Worm (Caenorhabditis elegans) whole organism, young adult: ENCODE results near the gene F14E5.2.

Experiments
- B0035.1 ChIP-seq: sonication (generic microtip); optimal IDR thresholded peaks from 2 replicates; lab custom pipeline; 2016; ENCODE audit warnings: missing genetic modification characterization, mild to moderate bottlenecking, missing compliant biosample characterization, missing genotype, missing genetic modification reagents
- C17E4.6 ChIP-seq: fragments of 200-800 bp; sonication (Bioruptor generic); IDR thresholded peaks from 2 replicates; pipeline ENCODE4 v1.3.6; 2022; ENCODE audit warnings: missing genetic modification reagents, missing genetic modification characterization, missing compliant biosample characterization
- D2030.7 ChIP-seq: fragments of 200-800 bp; sonication (Bioruptor generic); IDR thresholded peaks from 2 replicates; pipeline ENCODE4 v1.3.6; 2022; ENCODE audit warnings: missing genetic modification reagents, missing genetic modification characterization, missing compliant biosample characterization
- F10E7.11 ChIP-seq: sonication (generic microtip); optimal IDR thresholded peaks from 2 replicates; lab custom pipeline; 2017; ENCODE audit warnings: mild to moderate bottlenecking, missing genetic modification characterization, moderate library complexity, missing compliant biosample characterization
- F33H1.4 ChIP-seq: fragments of 200-800 bp; sonication (Bioruptor generic); IDR thresholded peaks from 2 replicates; pipeline ENCODE4 v1.3.6; 2022; ENCODE audit warnings: missing genetic modification reagents, missing genetic modification characterization, missing compliant biosample characterization
- F39B2.1 ChIP-seq: fragments of 200-800 bp; sonication (Bioruptor generic); IDR thresholded peaks from 2 replicates; pipeline ENCODE4 v1.3.6; 2022; ENCODE audit warnings: missing genetic modification reagents, missing genetic modification characterization, missing compliant biosample characterization
- F49E8.2 ChIP-seq: sonication (generic microtip); optimal IDR thresholded peaks from 3 replicates; lab custom pipeline; 2017; ENCODE audit warnings: missing genetic modification characterization, mild to moderate bottlenecking, missing compliant biosample characterization, antibody characterized with exemption, moderate library complexity; ENCODE audit not compliant: insufficient read depth
- Y53G8AR.9 ChIP-seq: fragments of 200-800 bp; sonication (Bioruptor generic); conservative IDR thresholded peaks from 2 replicates; pipeline ENCODE4 v1.3.6; 2022; ENCODE audit warnings: missing genetic modification reagents, missing genetic modification characterization, missing compliant biosample characterization
- Y67H2A.10 ChIP-seq: fragments of 200-800 bp; sonication (Bioruptor generic); conservative IDR thresholded peaks from 2 replicates; pipeline ENCODE4 v1.3.6; 2022; ENCODE audit warnings: missing genetic modification reagents, missing genetic modification characterization, missing compliant biosample characterization
- Y79H2A.3 ChIP-seq: fragments of 200-800 bp; sonication (Bioruptor generic); conservative IDR thresholded peaks from 2 replicates; pipeline ENCODE4 v1.3.6; 2022; ENCODE audit warnings: missing genetic modification reagents, missing genetic modification characterization, missing compliant biosample characterization
- akir-1 ChIP-seq: fragments of 200-800 bp; sonication (Bioruptor generic); optimal IDR thresholded peaks from 2 replicates; lab custom pipeline; 2018; ENCODE audit warnings: mild to moderate bottlenecking, missing genetic modification characterization, moderate library complexity, missing compliant biosample characterization
- aptf-3 ChIP-seq: fragments of 200-800 bp; sonication (Bioruptor generic); IDR thresholded peaks from 2 replicates; pipeline ENCODE4 v1.3.6; 2022; ENCODE audit warnings: missing genetic modification characterization, missing compliant biosample characterization
- atf-7 ChIP-seq: sonication (generic microtip); optimal IDR thresholded peaks from 2 replicates; lab custom pipeline; 2017; ENCODE audit warnings: mild to moderate bottlenecking, missing genetic modification characterization, missing compliant biosample characterization
- athp-1 ChIP-seq: sonication (generic microtip); optimal IDR thresholded peaks from 2 replicates; lab custom pipeline; 2017; ENCODE audit warnings: mild to moderate bottlenecking, missing genetic modification characterization, missing compliant biosample characterization
- ceh-40 ChIP-seq: fragments of 200-800 bp; sonication (Bioruptor generic); IDR thresholded peaks from 2 replicates; pipeline ENCODE4 v1.3.6; 2022; ENCODE audit warnings: missing genetic modification characterization, missing compliant biosample characterization
- ceh-58 ChIP-seq: fragments of 200-800 bp; sonication (Bioruptor generic); IDR thresholded peaks from 2 replicates; pipeline ENCODE4 v1.3.6; 2022; ENCODE audit warnings: missing genetic modification characterization, missing compliant biosample characterization
- ceh-91 ChIP-seq: fragments of 200-800 bp; sonication (Bioruptor generic); IDR thresholded peaks from 2 replicates; pipeline ENCODE4 v1.3.6; 2022; ENCODE audit warnings: missing genetic modification reagents, missing genetic modification characterization, missing compliant biosample characterization
- dox-1 ChIP-seq: fragments of 200-800 bp; sonication (Bioruptor generic); IDR thresholded peaks from 2 replicates; pipeline ENCODE4 v1.3.6; 2022; ENCODE audit warnings: missing genetic modification reagents, missing genetic modification characterization, missing compliant biosample characterization
- efl-1 ChIP-seq: fragments of 150-350 bp; optimal IDR thresholded peaks from 2 replicates; lab custom pipeline; 2014; ENCODE audit warnings: missing biosample characterization, missing genetic modification reagents, missing genetic modification characterization
- ets-4 ChIP-seq: fragments of 200-800 bp; sonication (Bioruptor generic); optimal IDR thresholded peaks from 2 replicates; lab custom pipeline; 2018; ENCODE audit warnings: mild to moderate bottlenecking, missing genetic modification characterization, missing compliant biosample characterization
- gei-17 ChIP-seq: fragments of 200-800 bp; sonication (Bioruptor generic); optimal IDR thresholded peaks from 2 replicates; lab custom pipeline; 2018; ENCODE audit warnings: mild to moderate bottlenecking, missing genetic modification characterization, missing compliant biosample characterization
- him-1 ChIP-seq: sonication (generic microtip); optimal IDR thresholded peaks from 2 replicates; lab custom pipeline; 2016; ENCODE audit warnings: missing genotype, missing genetic modification reagents, missing genetic modification characterization, missing compliant biosample characterization
- hmg-1.2 ChIP-seq: fragments of 200-800 bp; sonication (Bioruptor generic); IDR thresholded peaks from 2 replicates; pipeline ENCODE4 v1.3.6; 2022; ENCODE audit warnings: missing genetic modification reagents, missing genetic modification characterization, missing compliant biosample characterization
- hsf-1 ChIP-seq: fragments of 200-800 bp; sonication (Bioruptor generic); IDR thresholded peaks from 2 replicates; pipeline ENCODE4 v1.3.6; 2022; ENCODE audit warnings: missing genetic modification reagents, missing genetic modification characterization, missing compliant biosample characterization
- let-607 ChIP-seq, 2 experiments: fragments of 200-800 bp in 1 of 2; sonication (Bioruptor generic) in 1 of 2; sonication (generic microtip) in 1 of 2; optimal IDR thresholded peaks; 2 replicates each; lab custom pipeline; 2016 to 2018; ENCODE audit warnings: mild to moderate bottlenecking in 2 of 2, missing compliant biosample characterization in 2 of 2, missing genetic modification characterization in 2 of 2, moderate library complexity in 2 of 2, missing genotype in 1 of 2
- lin-54 ChIP-seq: fragments of 200-800 bp; sonication (Bioruptor generic); optimal IDR thresholded peaks from 2 replicates; lab custom pipeline; 2018; ENCODE audit warnings: mild to moderate bottlenecking, missing genetic modification characterization, missing compliant biosample characterization
- lsl-1 ChIP-seq: fragments of 200-800 bp; sonication (Bioruptor generic); optimal IDR thresholded peaks from 2 replicates; lab custom pipeline; 2018; ENCODE audit warnings: mild to moderate bottlenecking, missing genetic modification characterization, moderate library complexity, missing compliant biosample characterization
- lsy-27 ChIP-seq: sonication (generic microtip); optimal IDR thresholded peaks from 2 replicates; lab custom pipeline; 2017; ENCODE audit warnings: missing genetic modification characterization, mild to moderate bottlenecking, missing compliant biosample characterization, antibody characterized with exemption, missing genotype, borderline replicate concordance; ENCODE audit not compliant: insufficient read depth
- madf-6 ChIP-seq: fragments of 200-800 bp; sonication (Bioruptor generic); IDR thresholded peaks from 2 replicates; pipeline ENCODE4 v1.3.6; 2022; ENCODE audit warnings: missing genetic modification reagents, missing genetic modification characterization, missing compliant biosample characterization
- madf-8 ChIP-seq: fragments of 200-800 bp; sonication (Bioruptor generic); conservative IDR thresholded peaks from 2 replicates; pipeline ENCODE4 v1.3.6; 2022; ENCODE audit warnings: missing genetic modification reagents, missing genetic modification characterization, missing compliant biosample characterization
- mel-28 ChIP-seq: sonication (generic microtip); optimal IDR thresholded peaks from 2 replicates; lab custom pipeline; 2016; ENCODE audit warnings: borderline replicate concordance, mild to moderate bottlenecking, missing genetic modification characterization, missing compliant biosample characterization
- nfyb-1 ChIP-seq: fragments of 200-800 bp; sonication (Bioruptor generic); IDR thresholded peaks from 2 replicates; pipeline ENCODE4 v1.3.6; 2022; ENCODE audit warnings: missing genetic modification reagents, missing genetic modification characterization, missing compliant biosample characterization
- nhr-80 ChIP-seq: sonication (generic microtip); optimal IDR thresholded peaks from 2 replicates; lab custom pipeline; 2016; ENCODE audit warnings: missing genetic modification characterization, missing compliant biosample characterization
- pha-4 ChIP-seq: fragments of 150-350 bp; sonication (generic microtip); optimal IDR thresholded peaks from 2 replicates; lab custom pipeline; 2014; ENCODE audit warnings: missing biosample characterization, missing genetic modification reagents, missing genetic modification characterization
- rec-8 ChIP-seq, 2 experiments: sonication (generic microtip); optimal IDR thresholded peaks; 2 replicates each; lab custom pipeline; 2016; ENCODE audit warnings: mild to moderate bottlenecking in 2 of 2, missing genetic modification characterization in 2 of 2, missing genetic modification reagents in 2 of 2, missing genotype in 2 of 2, missing biosample characterization in 1 of 2, missing compliant biosample characterization in 1 of 2, moderate library complexity in 1 of 2
- snpc-4 ChIP-seq, 5 experiments: fragments of 150-350 bp in 1 of 5; sonication (generic microtip) in 4 of 5; optimal IDR thresholded peaks; 2 replicates each; lab custom pipeline; 2014 to 2018; ENCODE audit warnings: missing genetic modification characterization in 5 of 5, missing biosample characterization in 3 of 5, antibody characterized with exemption in 2 of 5, mild to moderate bottlenecking in 2 of 5, missing compliant biosample characterization in 2 of 5, missing genotype in 2 of 5, moderate library complexity in 2 of 5, missing genetic modification reagents in 1 of 5
- tbp1 ChIP-seq: fragments of 200-800 bp; sonication (Bioruptor generic); optimal IDR thresholded peaks from 2 replicates; lab custom pipeline; 2018; ENCODE audit warnings: mild to moderate bottlenecking, missing genetic modification characterization, missing compliant biosample characterization
- tbx-9 ChIP-seq: sonication (generic microtip); optimal IDR thresholded peaks from 2 replicates; lab custom pipeline; 2016; ENCODE audit warnings: borderline replicate concordance, missing genetic modification characterization, inconsistent platforms, missing compliant biosample characterization
- unc-62 ChIP-seq: fragments of 150-350 bp; optimal IDR thresholded peaks from 2 replicates; lab custom pipeline; 2014; ENCODE audit warnings: missing biosample characterization, missing genetic modification reagents, missing genetic modification characterization
- xnd-1 ChIP-seq: sonication (generic microtip); optimal IDR thresholded peaks from 2 replicates; lab custom pipeline; 2016; ENCODE audit warnings: missing genotype, missing genetic modification reagents, missing genetic modification characterization, missing compliant biosample characterization
- zfh-2 ChIP-seq: fragments of 200-800 bp; sonication (Bioruptor generic); conservative IDR thresholded peaks from 2 replicates; pipeline ENCODE4 v1.3.6; 2022; ENCODE audit warnings: missing genetic modification reagents, missing genetic modification characterization, missing compliant biosample characterization
- zim-3 ChIP-seq: sonication (generic microtip); optimal IDR thresholded peaks from 2 replicates; lab custom pipeline; 2017; ENCODE audit warnings: mild to moderate bottlenecking, missing genetic modification characterization, moderate library complexity, missing compliant biosample characterization
- ztf-6 ChIP-seq: fragments of 200-800 bp; sonication (Bioruptor generic); IDR thresholded peaks from 2 replicates; pipeline ENCODE4 v1.3.6; 2022; ENCODE audit warnings: missing genetic modification reagents, missing genetic modification characterization, missing compliant biosample characterization

Gene F14E5.2

DNA sequence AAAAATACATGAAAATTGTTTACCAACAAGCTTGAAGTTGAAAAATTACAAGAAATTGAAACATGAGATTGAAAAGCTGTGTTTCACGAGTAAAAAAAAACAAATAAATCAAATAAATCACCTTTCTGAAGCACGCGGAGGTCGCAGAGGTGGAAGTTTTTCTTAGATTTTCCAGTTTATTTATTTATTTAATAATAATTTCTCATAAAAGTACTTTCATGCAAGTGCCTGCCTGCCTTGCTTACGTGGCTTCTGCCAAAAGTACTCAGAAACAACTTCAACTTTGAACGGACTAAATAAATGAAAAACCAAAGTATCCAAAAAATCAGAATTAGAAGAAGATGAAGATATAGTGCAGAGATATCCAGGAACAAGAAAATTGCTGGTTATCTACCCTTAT lies 3.3 kb upstream of the F14E5.2 start, which contains the start of gene acp-2:
TSS of gene acp-2 (minus strand) at position 101 of the 400 bp plus-strand sequence.
- TF ChIP-seq lsy-27: no peak
- TF ChIP-seq atf-7: no peak
- TF ChIP-seq him-1 (tag; lab: Kevin White, UChicago): no peak
- no peak for TF ChIP-seq hmg-1.2 (GFP tag; lab: Robert Waterston, UW)
- no peak for TF ChIP-seq Y53G8AR.9 (GFP tag; lab: Robert Waterston, UW)

- no peak for TF ChIP-seq nhr-80
- no peak for TF ChIP-seq aptf-3 (GFP tag; lab: Robert Waterston, UW)
- no peak for TF ChIP-seq snpc-4 (GFP tag; optimal IDR thresholded peaks at IDR 0.05; lab: Kevin White, UChicago)
- TF ChIP-seq snpc-4 (tag; optimal IDR thresholded peaks at IDR 0.05; lab: Kevin White, UChicago): no peak
- no peak for TF ChIP-seq pha-4 (tag; lab: Kevin White, UChicago)
- TF ChIP-seq ceh-91 (GFP tag; lab: Robert Waterston, UW): peak; percentile 70
- TF ChIP-seq gei-17 (GFP tag; lab: Kevin White, UChicago): no peak
- peak; percentile 79 to 85 for TF ChIP-seq let-607 (tag; optimal IDR thresholded peaks at IDR 0.05; lab: Kevin White, UChicago)
- no peak for TF ChIP-seq akir-1 (GFP tag; lab: Kevin White, UChicago)
- peak; percentile 47 for TF ChIP-seq lin-54 (GFP tag; lab: Kevin White, UChicago)
- TF ChIP-seq rec-8 (tag; optimal IDR thresholded peaks at IDR 0.05; lab: Kevin White, UChicago): no peak
- TF ChIP-seq ceh-40 (GFP tag; lab: Robert Waterston, UW): no peak
- TF ChIP-seq Y67H2A.10: no peak
- TF ChIP-seq B0035.1 (tag; lab: Kevin White, UChicago): no peak
- no peak for TF ChIP-seq F10E7.11 (tag; lab: Kevin White, UChicago)
- TF ChIP-seq F33H1.4 (GFP tag; lab: Robert Waterston, UW): peak; percentile 83
- no peak for TF ChIP-seq tbx-9
- TF ChIP-seq zfh-2 (GFP tag; lab: Robert Waterston, UW): no peak
- TF ChIP-seq nfyb-1 (GFP tag; lab: Robert Waterston, UW): 0 out of 2 replicates have a peak, but pooled peaks have one; percentile 26
- no peak for TF ChIP-seq ceh-58
- no peak; the same call in 1 of the 2 replicates for TF ChIP-seq dox-1 (GFP tag; lab: Robert Waterston, UW)
- TF ChIP-seq zim-3: no peak
- peak; percentile 75 for TF ChIP-seq xnd-1 (tag; lab: Kevin White, UChicago)
- peak; percentile 76 for TF ChIP-seq D2030.7 (GFP tag; lab: Robert Waterston, UW)
- TF ChIP-seq madf-6 (GFP tag; lab: Robert Waterston, UW): peak; percentile 87
- TF ChIP-seq C17E4.6: no peak
- TF ChIP-seq F39B2.1 (GFP tag; lab: Robert Waterston, UW): no peak
- TF ChIP-seq hmg-1.2 (GFP tag; lab: Robert Waterston, UW): peak; percentile 15; the same call in 1 of the 2 replicates
- peak; percentile 64 for TF ChIP-seq madf-8 (GFP tag; lab: Robert Waterston, UW)
- TF ChIP-seq ets-4 (GFP tag; lab: Kevin White, UChicago): no peak
- TF ChIP-seq mel-28: no peak
- TF ChIP-seq athp-1: peak; percentile 98
- TF ChIP-seq lsy-27: no peak
- TF ChIP-seq unc-62 (GFP tag; lab: Kevin White, UChicago): no peak
- TF ChIP-seq Y79H2A.3 (GFP tag; lab: Robert Waterston, UW): no peak
- TF ChIP-seq F49E8.2: peak; percentile 72
- peak; percentile 98 for TF ChIP-seq lsl-1 (GFP tag; lab: Kevin White, UChicago)
- peak; percentile 24 for TF ChIP-seq efl-1 (GFP tag; lab: Kevin White, UChicago)
- peak; percentile 37 for TF ChIP-seq tbp1
- TF ChIP-seq ztf-6 (GFP tag; lab: Robert Waterston, UW): no peak
- no peak for TF ChIP-seq hsf-1 (GFP tag; lab: Robert Waterston, UW)
Observed at ce11 chrII:8428947-8429919, 575 bp upstream of the F14E5.2 start.
